Worm (Caenorhabditis elegans): ENCODE results near the gene zipt-16.

DNA sequence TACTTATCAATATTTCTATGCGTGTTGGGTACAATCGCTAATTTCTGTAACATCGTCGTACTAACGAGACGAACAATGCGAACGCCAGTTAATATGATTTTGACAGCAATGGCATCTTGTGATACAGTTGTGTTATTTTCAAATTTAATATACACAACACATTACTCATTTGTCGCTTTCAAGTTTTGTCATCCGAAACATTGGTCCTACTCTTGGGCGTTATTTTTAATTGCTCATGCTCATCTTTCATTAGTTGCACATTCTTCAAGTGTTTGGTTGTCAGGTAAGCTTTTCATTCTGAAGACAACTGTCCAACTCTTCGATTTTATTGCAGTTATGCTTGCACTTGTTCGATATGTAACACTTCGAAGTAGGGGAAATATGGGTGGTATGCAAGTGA, 23.6 kb upstream of the zipt-16 start:
- TF ChIP-seq ceh-36 (tag; optimal IDR thresholded peaks at IDR 0.05) (no peak), ama-1 (optimal IDR thresholded peaks at IDR 0.05) (no peak), hnd-1 (tag; optimal IDR thresholded peaks at IDR 0.05) (no peak), B0310.2 (tag; optimal IDR thresholded peaks at IDR 0.05) (no peak), flt-1 (GFP tag; IDR thresholded peaks at IDR 0.05) (no peak), hmbx-1 (tag; optimal IDR thresholded peaks at IDR 0.05) (no peak), pes-1 (GFP tag; IDR thresholded peaks at IDR 0.05) (no peak), aly-1 (tag; optimal IDR thresholded peaks at IDR 0.05) (no peak), F13C5.2 (tag; optimal IDR thresholded peaks at IDR 0.05) (no peak), tbx-11 (GFP tag; IDR thresholded peaks at IDR 0.05) (no peak), scrt-1 (GFP tag; IDR thresholded peaks at IDR 0.05) (no peak), ets-7 (tag; optimal IDR thresholded peaks at IDR 0.05) (no peak)
